Fruit fly (Drosophila melanogaster) whole organism, embryonic: ENCODE measurements around the gene firl.

Source experiments
- Awh ChIP-seq: fragments of 200-800 bp; sonication (Bioruptor generic); IDR thresholded peaks from 2 replicates; pipeline ENCODE4, ENCODE4 v1.3.6; 2022; ENCODE audit warnings: missing biosample characterization, missing genetic modification characterization
- Bdp1 ChIP-seq: fragments of 200-800 bp; sonication (Bioruptor generic); optimal IDR thresholded peaks from 3 replicates; lab custom pipeline; 2016; ENCODE audit warnings: missing biosample characterization, missing genetic modification characterization
- CG10462 ChIP-seq: fragments of 200-800 bp; sonication (Bioruptor generic); optimal IDR thresholded peaks from 2 replicates; lab custom pipeline; 2016; ENCODE audit warnings: missing biosample characterization, missing genetic modification characterization
- CG11398 ChIP-seq: fragments of 200-800 bp; sonication (Bioruptor generic); optimal IDR thresholded peaks from 2 replicates; lab custom pipeline; 2016; ENCODE audit warnings: missing biosample characterization, missing genetic modification characterization
- CG11504 ChIP-seq: fragments of 200-800 bp; sonication (Bioruptor generic); optimal IDR thresholded peaks from 3 replicates; lab custom pipeline; 2019; ENCODE audit warnings: missing biosample characterization, mild to moderate bottlenecking, missing genetic modification characterization, moderate library complexity
- CG12219 ChIP-seq: fragments of 200-800 bp; sonication (Bioruptor generic); optimal IDR thresholded peaks from 3 replicates; lab custom pipeline; 2018; ENCODE audit warnings: missing biosample characterization, mild to moderate bottlenecking, missing genetic modification characterization
- CG13624 ChIP-seq: fragments of 200-800 bp; sonication (Bioruptor generic); optimal IDR thresholded peaks from 2 replicates; lab custom pipeline; 2016; ENCODE audit warnings: missing biosample characterization, missing genetic modification characterization
- CG15269 ChIP-seq: fragments of 200-800 bp; sonication (Bioruptor generic); optimal IDR thresholded peaks from 2 replicates; lab custom pipeline; 2018; ENCODE audit warnings: missing biosample characterization, mild to moderate bottlenecking, missing genetic modification characterization, moderate library complexity
- CG1529 ChIP-seq: fragments of 200-800 bp; sonication (Bioruptor generic); optimal IDR thresholded peaks from 3 replicates; lab custom pipeline; 2018; ENCODE audit warnings: missing biosample characterization, missing genetic modification characterization
- CG1602 ChIP-seq: fragments of 200-800 bp; sonication (Bioruptor generic); optimal IDR thresholded peaks from 3 replicates; lab custom pipeline; 2016; ENCODE audit warnings: missing biosample characterization, missing genetic modification characterization
- CG16863 ChIP-seq: fragments of 200-800 bp; sonication (Bioruptor generic); optimal IDR thresholded peaks from 3 replicates; lab custom pipeline; 2016; ENCODE audit warnings: missing biosample characterization, missing genetic modification characterization
- CG18262 ChIP-seq: fragments of 200-800 bp; optimal IDR thresholded peaks from 3 replicates; lab custom pipeline; 2019; ENCODE audit warnings: missing biosample characterization, mild to moderate bottlenecking, missing genetic modification characterization, moderate library complexity
- CG18619 ChIP-seq: fragments of 200-800 bp; sonication (Bioruptor generic); optimal IDR thresholded peaks from 3 replicates; lab custom pipeline; 2017; ENCODE audit warnings: missing biosample characterization, mild to moderate bottlenecking, missing genetic modification characterization
- CG2116 ChIP-seq: fragments of 200-800 bp; sonication (Bioruptor generic); optimal IDR thresholded peaks from 3 replicates; lab custom pipeline; 2018; ENCODE audit warnings: missing biosample characterization, mild to moderate bottlenecking, missing genetic modification characterization
- CG31224 ChIP-seq: fragments of 200-800 bp; sonication (Bioruptor generic); IDR thresholded peaks from 2 replicates; pipeline ENCODE4 v1.3.6; 2022; ENCODE audit warnings: missing biosample characterization, missing genetic modification characterization
- CG31388 ChIP-seq: fragments of 200-800 bp; sonication (Bioruptor generic); optimal IDR thresholded peaks from 2 replicates; lab custom pipeline; 2016; ENCODE audit warnings: missing biosample characterization, missing genetic modification characterization
- CG4424 ChIP-seq: fragments of 200-800 bp; sonication (Bioruptor generic); optimal IDR thresholded peaks from 3 replicates; lab custom pipeline; 2016; ENCODE audit warnings: missing biosample characterization, missing genetic modification characterization
- CG4617 ChIP-seq: fragments of 200-800 bp; sonication (Bioruptor generic); optimal IDR thresholded peaks from 3 replicates; lab custom pipeline; 2016; ENCODE audit warnings: missing biosample characterization, missing genetic modification characterization, borderline replicate concordance
- CG8478 ChIP-seq: fragments of >200 bp; optimal IDR thresholded peaks from 2 replicates; lab custom pipeline; 2018
- CG8765 ChIP-seq: fragments of 200-800 bp; sonication (Bioruptor generic); IDR thresholded peaks from 2 replicates; pipeline ENCODE4 v1.3.6; 2022; ENCODE audit warnings: missing biosample characterization, missing genetic modification characterization
- CHES-1-like ChIP-seq: fragments of 200-800 bp; sonication (Bioruptor generic); optimal IDR thresholded peaks from 2 replicates; lab custom pipeline; 2016; ENCODE audit warnings: missing biosample characterization, missing genetic modification characterization
- CrebB ChIP-seq: fragments of 200-800 bp; sonication (Bioruptor generic); optimal IDR thresholded peaks from 3 replicates; lab custom pipeline; 2018; ENCODE audit warnings: missing biosample characterization, mild to moderate bottlenecking, missing genetic modification characterization
- Dip3 ChIP-seq: fragments of 200-800 bp; sonication (Bioruptor generic); optimal IDR thresholded peaks from 3 replicates; lab custom pipeline; 2016; ENCODE audit warnings: missing biosample characterization, missing genetic modification characterization
- Fer2 ChIP-seq: fragments of 200-800 bp; sonication (Bioruptor generic); optimal IDR thresholded peaks from 2 replicates; lab custom pipeline; 2018; ENCODE audit warnings: missing biosample characterization, mild to moderate bottlenecking, missing genetic modification characterization, moderate library complexity
- HmgD ChIP-seq: fragments of 200-800 bp; sonication (Bioruptor generic); optimal IDR thresholded peaks from 3 replicates; lab custom pipeline; 2016; ENCODE audit warnings: missing biosample characterization, missing genetic modification characterization
- Pdp1 ChIP-seq, 2 experiments: fragments of 200-800 bp; sonication (Bioruptor generic); optimal IDR thresholded peaks; 3 replicates each; lab custom pipeline; 2016; ENCODE audit warnings: missing biosample characterization in 2 of 2, missing genetic modification characterization in 2 of 2, mild to moderate bottlenecking in 1 of 2, moderate library complexity in 1 of 2
- Rfx ChIP-seq: fragments of 200-800 bp; sonication (Bioruptor generic); IDR thresholded peaks from 2 replicates; pipeline ENCODE4 v1.3.6; 2022; ENCODE audit warnings: missing biosample characterization, missing genetic modification characterization
- Taf1 ChIP-seq: fragments of 200-800 bp; sonication (Bioruptor generic); IDR thresholded peaks from 2 replicates; pipeline ENCODE4 v1.3.6; 2022; ENCODE audit warnings: missing biosample characterization, missing genetic modification characterization
- ase ChIP-seq: fragments of 200-800 bp; sonication (Bioruptor generic); IDR thresholded peaks from 3 replicates; pipeline ENCODE4 v1.3.6; 2022; ENCODE audit warnings: missing biosample characterization, missing genetic modification characterization
- ash1 ChIP-seq: fragments of 200-800 bp; sonication (Bioruptor generic); optimal IDR thresholded peaks from 2 replicates; lab custom pipeline; 2018; ENCODE audit warnings: missing biosample characterization, mild to moderate bottlenecking, missing genetic modification characterization
- bsh ChIP-seq, 2 experiments: fragments of 200-800 bp; sonication (Bioruptor generic); optimal IDR thresholded peaks; 2 replicates each; lab custom pipeline; 2017 to 2018; ENCODE audit warnings: mild to moderate bottlenecking in 2 of 2, missing biosample characterization in 2 of 2, missing genetic modification characterization in 2 of 2, moderate library complexity in 1 of 2
- btn ChIP-seq: fragments of 200-800 bp; sonication (Bioruptor generic); optimal IDR thresholded peaks from 2 replicates; lab custom pipeline; 2016; ENCODE audit warnings: missing biosample characterization, missing genetic modification characterization
- ci ChIP-seq: fragments of 200-800 bp; sonication (Bioruptor generic); IDR thresholded peaks from 3 replicates; pipeline ENCODE4 v1.3.6; 2022; ENCODE audit warnings: missing biosample characterization, missing genetic modification characterization
- dati ChIP-seq: fragments of 200-800 bp; sonication (Bioruptor generic); IDR thresholded peaks from 2 replicates; pipeline ENCODE4 v1.3.6; 2022; ENCODE audit warnings: missing biosample characterization, missing genetic modification characterization
- dm ChIP-seq: fragments of 200-800 bp; sonication (Bioruptor generic); optimal IDR thresholded peaks from 3 replicates; lab custom pipeline; 2016; ENCODE audit warnings: missing biosample characterization, missing genetic modification characterization
- dmrt11E ChIP-seq: fragments of 200-800 bp; sonication (Bioruptor generic); optimal IDR thresholded peaks from 3 replicates; lab custom pipeline; 2018; ENCODE audit warnings: missing biosample characterization, mild to moderate bottlenecking, missing genetic modification characterization, moderate library complexity
- esg ChIP-seq: fragments of 200-800 bp; sonication (Bioruptor generic); conservative IDR thresholded peaks from 2 replicates; pipeline ENCODE4 v1.3.6; 2022; ENCODE audit warnings: missing biosample characterization, missing genetic modification characterization
- fu2 ChIP-seq: fragments of 200-800 bp; sonication (Bioruptor generic); optimal IDR thresholded peaks from 2 replicates; lab custom pipeline; 2016; ENCODE audit warnings: missing biosample characterization, missing genetic modification characterization
- hkb ChIP-seq, 2 experiments: fragments of 200-800 bp in 1 of 2; fragments of >200 bp in 1 of 2; sonication (Bioruptor generic) in 1 of 2; IDR thresholded peaks in 1 of 2; optimal IDR thresholded peaks in 1 of 2; 2 replicates each; pipeline versions ENCODE4 v1.3.6 to Lab custom; 2017 to 2022; ENCODE audit warnings: missing biosample characterization in 1 of 2, missing genetic modification characterization in 1 of 2
- ind ChIP-seq: fragments of 200-800 bp; sonication (Bioruptor generic); optimal IDR thresholded peaks from 3 replicates; lab custom pipeline; 2016; ENCODE audit warnings: missing biosample characterization, missing genetic modification characterization
- nmo ChIP-seq: fragments of 200-800 bp; sonication (Bioruptor generic); optimal IDR thresholded peaks from 2 replicates; lab custom pipeline; 2018; ENCODE audit warnings: missing biosample characterization, mild to moderate bottlenecking, missing genetic modification characterization, moderate library complexity
- rib ChIP-seq: fragments of 200-800 bp; sonication (Bioruptor generic); IDR thresholded peaks from 2 replicates; pipeline ENCODE4 v1.3.6; 2022; ENCODE audit warnings: missing biosample characterization, missing genetic modification characterization
- run ChIP-seq: fragments of 200-800 bp; sonication (Bioruptor generic); optimal IDR thresholded peaks from 3 replicates; lab custom pipeline; 2018; ENCODE audit warnings: missing biosample characterization, mild to moderate bottlenecking, missing genetic modification characterization
- sc ChIP-seq, 3 experiments: fragments of >200 bp in 2 of 3; fragments of 200-800 bp in 1 of 3; sonication (Bioruptor generic) in 1 of 3; optimal IDR thresholded peaks; 2 replicates in 2 of 3; 3 replicates in 1 of 3; lab custom pipeline; 2017; ENCODE audit warnings: mild to moderate bottlenecking in 1 of 3, missing biosample characterization in 1 of 3, missing genetic modification characterization in 1 of 3, missing genetic modification reagents in 1 of 3
- slou ChIP-seq: fragments of 200-800 bp; sonication (Bioruptor generic); optimal IDR thresholded peaks from 3 replicates; lab custom pipeline; 2016; ENCODE audit warnings: missing biosample characterization, missing genetic modification characterization
- tin ChIP-seq: fragments of 200-800 bp; sonication (Bioruptor generic); optimal IDR thresholded peaks from 3 replicates; lab custom pipeline; 2016; ENCODE audit warnings: missing biosample characterization, missing genetic modification characterization
- zen ChIP-seq: fragments of 200-800 bp; sonication (Bioruptor generic); optimal IDR thresholded peaks from 3 replicates; lab custom pipeline; 2018; ENCODE audit warnings: missing biosample characterization, mild to moderate bottlenecking, missing genetic modification characterization, moderate library complexity
- zfh1 ChIP-seq: fragments of 200-800 bp; sonication (Bioruptor generic); IDR thresholded peaks from 3 replicates; pipeline ENCODE4 v1.3.6; 2022; ENCODE audit warnings: missing biosample characterization, missing genetic modification characterization

The firl gene

dm6 chr2L:12026458-12027431 is 39.8 kb downstream of the firl start (continued):
- TF ChIP-seq CG18262 (tag; lab: Kevin White, UChicago) (peak; percentile 79), slou (GFP tag; lab: Kevin White, UChicago) (no peak), CG15269 (peak; percentile 70), CG8765 (GFP tag; lab: Robert Waterston, UW) (no peak), CG2116 (peak; percentile 30), rib (no peak), dmrt11E (tag; lab: Kevin White, UChicago) (peak; percentile 26), CG13624 (GFP tag; lab: Kevin White, UChicago) (no peak), CrebB (tag; lab: Kevin White, UChicago) (no peak), CG18619 (peak; percentile 79), esg (GFP tag; lab: Robert Waterston, UW) (no peak; the same call in 1 of the 2 replicates), Bdp1 (no peak), CG10462 (GFP tag; lab: Kevin White, UChicago) (peak; percentile 6), Pdp1 (GFP tag; optimal IDR thresholded peaks at IDR 0.05; lab: Kevin White, UChicago) (peak in 1 of 2 experiments; percentile 37), Taf1 (GFP tag; lab: Robert Waterston, UW) (peak; percentile 29; the same call in 1 of the 2 replicates), CG1529 (peak; percentile 27), CG31224 (GFP tag; lab: Robert Waterston, UW) (peak; percentile 41; the same call in 1 of the 2 replicates), dm (GFP tag; lab: Kevin White, UChicago) (peak; percentile 35), CG16863 (GFP tag; lab: Kevin White, UChicago) (peak; percentile 15), tin (GFP tag; lab: Kevin White, UChicago) (peak; percentile 30), ash1 (GFP tag; lab: Kevin White, UChicago) (no peak), fu2 (peak; percentile 11), nmo (peak; percentile 78), zfh1 (peak; percentile 54; the same call in 1 of the 3 replicates), hkb (optimal IDR thresholded peaks at IDR 0.05; lab: Kevin White, UChicago) (no peak), hkb (GFP tag; IDR thresholded peaks at IDR 0.05; lab: Robert Waterston, UW) (0 out of 2 replicates have a peak, but pooled peaks have one; percentile 21), zen (tag; lab: Kevin White, UChicago) (peak; percentile 3), CHES-1-like (peak; percentile 31), Awh (GFP tag; lab: Robert Waterston, UW) (peak; percentile 52), bsh (GFP tag; optimal IDR thresholded peaks at IDR 0.05; lab: Kevin White, UChicago) (peak; percentile 4 to 47), ci (peak; percentile 44; the same call in 1 of the 3 replicates), run (tag; lab: Kevin White, UChicago) (no peak), CG8478 (lab: Kevin White, UChicago) (no peak), sc (optimal IDR thresholded peaks at IDR 0.05; lab: Kevin White, UChicago) (no peak), sc (GFP tag; optimal IDR thresholded peaks at IDR 0.05; lab: Kevin White, UChicago) (peak; percentile 60), CG11398 (GFP tag; lab: Kevin White, UChicago) (peak; percentile 6), HmgD (GFP tag; lab: Kevin White, UChicago) (no peak), CG4424 (GFP tag; lab: Kevin White, UChicago) (peak; percentile 61), CG12219 (GFP tag; lab: Kevin White, UChicago) (no peak), dati (GFP tag; lab: Robert Waterston, UW) (peak; percentile 13; the same call in 1 of the 2 replicates), CG31388 (GFP tag; lab: Kevin White, UChicago) (no peak), Fer2 (tag; lab: Kevin White, UChicago) (no peak), CG11504 (tag; lab: Kevin White, UChicago) (peak; percentile 72), Rfx (GFP tag; lab: Robert Waterston, UW) (peak; percentile 55), Dip3 (GFP tag; lab: Kevin White, UChicago) (no peak), btn (GFP tag; lab: Kevin White, UChicago) (peak; percentile 13), CG4617 (GFP tag; lab: Kevin White, UChicago) (no peak), ase (peak; percentile 29; the same call in 1 of the 3 replicates), CG1602 (GFP tag; lab: Kevin White, UChicago) (peak; percentile 68), ind (peak; percentile 38)
